Worm (Caenorhabditis elegans) whole organism, L2 larva: ENCODE results near the gene cyp-37B1.

Experiments
- ama-1 ChIP-seq: fragments of 150-350 bp; optimal IDR thresholded peaks from 2 replicates; lab custom pipeline; 2018; ENCODE audit warnings: inconsistent platforms
- fos-1 ChIP-seq: fragments of 150-350 bp; optimal IDR thresholded peaks from 2 replicates; lab custom pipeline; 2014; ENCODE audit warnings: missing biosample characterization, missing genetic modification characterization
- lin-11 ChIP-seq: fragments of 150-350 bp; sonication (generic microtip); optimal IDR thresholded peaks from 2 replicates; lab custom pipeline; 2014; ENCODE audit warnings: missing biosample characterization, missing genetic modification characterization, inconsistent platforms, mixed read lengths
- lin-13 ChIP-seq: fragments of 150-350 bp; optimal IDR thresholded peaks from 2 replicates; lab custom pipeline; 2014; ENCODE audit warnings: missing biosample characterization, missing genetic modification reagents, missing genetic modification characterization
- nhr-237 ChIP-seq: fragments of 150-350 bp; optimal IDR thresholded peaks from 2 replicates; lab custom pipeline; 2014; ENCODE audit warnings: missing biosample characterization, missing genetic modification characterization
- skn-1 ChIP-seq: sonication (generic microtip); optimal IDR thresholded peaks from 2 replicates; lab custom pipeline; 2017; ENCODE audit warnings: missing biosample characterization, missing genetic modification characterization
- ztf-11 ChIP-seq: sonication (generic microtip); optimal IDR thresholded peaks from 2 replicates; lab custom pipeline; 2017; ENCODE audit warnings: missing biosample characterization, missing genetic modification characterization

- TF ChIP-seq fos-1 (tag; lab: Kevin White, UChicago) (no peak), ama-1 (lab: Kevin White, UChicago) (no peak), lin-13 (GFP tag; lab: Kevin White, UChicago) (no peak), skn-1 (tag; lab: Kevin White, UChicago) (no peak), ztf-11 (no peak), nhr-237 (tag; lab: Kevin White, UChicago) (no peak), lin-11 (tag; lab: Kevin White, UChicago) (no peak)
These were observed 21.5 kb upstream of the cyp-37B1 start, which contains the start of gene bgnt-1.3 for ce11 chrV:16256395-16256794.
